Worm (Caenorhabditis elegans): ENCODE results near the gene nduv-2.

- TF ChIP-seq fos-1 (tag; optimal IDR thresholded peaks at IDR 0.05) (no peak), nhr-237 (tag; optimal IDR thresholded peaks at IDR 0.05) (no peak), unc-39 (tag; optimal IDR thresholded peaks at IDR 0.05) (no peak), lsy-2 (tag; optimal IDR thresholded peaks at IDR 0.05) (no peak)
These were observed 11.5 kb downstream of the nduv-2 start, which contains the start of gene F53F4.7 for ce11 chrV:13613870-13614269.

Measured in whole organism, L4 larva.